Fruit fly (Drosophila melanogaster) Kc167 (cell line): ENCODE measurements around the gene CG6569.

Source experiments
- Myc ChIP-seq: fragments of >200 bp; optimal IDR thresholded peaks from 2 replicates; lab custom pipeline; 2017; ENCODE audit warnings: missing external identifiers
- Sin3A ChIP-seq: fragments of >200 bp; optimal IDR thresholded peaks from 2 replicates; lab custom pipeline; 2018; ENCODE audit warnings: missing external identifiers
- h ChIP-seq: fragments of >200 bp; optimal IDR thresholded peaks from 3 replicates; lab custom pipeline; 2018; ENCODE audit warnings: missing external identifiers
- insv ChIP-seq: fragments of >200 bp; optimal IDR thresholded peaks from 3 replicates; lab custom pipeline; 2018; ENCODE audit warnings: missing external identifiers
- psq ChIP-seq: fragments of >200 bp; optimal IDR thresholded peaks from 2 replicates; lab custom pipeline; 2017; ENCODE audit warnings: missing external identifiers
- ttk ChIP-seq: sonication (Bioruptor generic); optimal IDR thresholded peaks from 2 replicates; lab custom pipeline; 2017; ENCODE audit warnings: missing external identifiers

DNA sequence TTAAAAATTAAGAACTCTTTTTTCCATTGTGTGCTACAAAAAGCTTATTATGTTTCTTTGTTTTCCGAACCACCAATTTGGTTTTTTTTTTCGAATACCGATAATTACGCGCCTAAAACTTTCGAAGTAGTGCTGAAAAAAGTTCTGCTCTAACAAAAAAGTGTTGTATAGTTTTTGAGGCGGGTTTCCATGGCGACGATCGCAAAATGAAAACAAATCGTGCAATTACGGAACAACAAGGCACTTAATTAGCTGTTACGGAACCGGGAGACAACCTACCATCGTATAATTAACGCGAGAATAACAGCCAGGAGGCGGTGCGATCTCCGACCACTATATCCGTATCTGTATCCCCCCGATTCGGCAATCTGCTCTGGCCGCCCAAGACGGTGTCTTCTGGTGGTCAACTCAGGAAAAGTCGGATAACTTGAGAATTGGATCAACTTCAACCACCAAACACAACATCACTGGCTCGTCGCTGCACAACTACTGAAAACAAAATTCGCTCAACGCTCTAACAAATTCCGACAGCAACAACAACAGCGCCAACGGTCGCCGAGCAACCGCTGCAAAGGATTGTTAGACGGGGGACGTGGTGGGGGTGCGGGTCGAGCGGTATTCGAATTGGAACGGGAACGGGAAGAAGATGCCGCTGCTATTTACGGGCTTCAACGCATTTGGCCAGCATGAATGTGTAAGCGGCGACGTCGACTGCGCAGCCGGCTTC is 19.3 kb upstream of the CG6569 start, which contains the start of the genes CG6678 and dnd:
- TF ChIP-seq Myc (no peak), insv (lab: Kevin White, UChicago) (no peak), ttk (lab: Kevin White, UChicago) (no peak), h (lab: Kevin White, UChicago) (no peak), psq (lab: Kevin White, UChicago) (no peak), Sin3A (lab: Kevin White, UChicago) (no peak)
